Worm (Caenorhabditis elegans) whole organism, L3 larva: ENCODE measurements around the gene efr-3.

Source experiments
- ceh-16 ChIP-seq: sonication (generic microtip); optimal IDR thresholded peaks from 2 replicates; lab custom pipeline; 2017; ENCODE audit warnings: missing biosample characterization, missing genetic modification characterization
- egl-27 ChIP-seq: sonication (generic microtip); optimal IDR thresholded peaks from 4 replicates; lab custom pipeline; 2017; ENCODE audit warnings: missing biosample characterization, missing genetic modification reagents, missing genetic modification characterization
- elt-3 ChIP-seq, 3 experiments: fragments of 150-350 bp in 1 of 3; sonication (generic microtip) in 2 of 3; optimal IDR thresholded peaks; 2 replicates in 2 of 3; 4 replicates in 1 of 3; lab custom pipeline; 2014 to 2017; ENCODE audit warnings: missing biosample characterization in 3 of 3, missing genetic modification characterization in 3 of 3
- eor-1 ChIP-seq, 2 experiments: fragments of 150-350 bp; optimal IDR thresholded peaks; 2 replicates each; lab custom pipeline; 2014 to 2018; ENCODE audit warnings: missing biosample characterization in 2 of 2, missing genetic modification characterization in 2 of 2
- fkh-10 ChIP-seq: sonication (generic microtip); optimal IDR thresholded peaks from 2 replicates; lab custom pipeline; 2017; ENCODE audit warnings: missing biosample characterization, missing genetic modification reagents, missing genetic modification characterization
- nfya-1 ChIP-seq: sonication (generic microtip); optimal IDR thresholded peaks from 2 replicates; lab custom pipeline; 2017; ENCODE audit warnings: missing genetic modification characterization, mild to moderate bottlenecking, missing compliant biosample characterization, antibody characterized with exemption, moderate library complexity; ENCODE audit not compliant: insufficient read depth
- nhr-28 ChIP-seq: fragments of 150-350 bp; optimal IDR thresholded peaks from 2 replicates; lab custom pipeline; 2014; ENCODE audit warnings: missing biosample characterization, missing genetic modification characterization
- nhr-67 ChIP-seq: fragments of 150-350 bp; optimal IDR thresholded peaks from 2 replicates; lab custom pipeline; 2014; ENCODE audit warnings: missing biosample characterization, missing genetic modification characterization
- skn-1 ChIP-seq: fragments of 150-350 bp; optimal IDR thresholded peaks from 2 replicates; lab custom pipeline; 2014; ENCODE audit warnings: missing biosample characterization, missing genetic modification characterization
- tbx-2 ChIP-seq: sonication (generic microtip); optimal IDR thresholded peaks from 2 replicates; lab custom pipeline; 2016; ENCODE audit warnings: mild to moderate bottlenecking, missing genetic modification characterization, missing compliant biosample characterization
- unc-39 ChIP-seq: sonication (generic microtip); optimal IDR thresholded peaks from 4 replicates; lab custom pipeline; 2017; ENCODE audit warnings: missing biosample characterization, missing genetic modification characterization
- unc-62 ChIP-seq: fragments of 150-350 bp; sonication (generic microtip); optimal IDR thresholded peaks from 4 replicates; lab custom pipeline; 2014; ENCODE audit warnings: missing biosample characterization, missing genetic modification reagents, missing genetic modification characterization
- ztf-11 ChIP-seq: fragments of 150-350 bp; optimal IDR thresholded peaks from 2 replicates; lab custom pipeline; 2014; ENCODE audit warnings: missing biosample characterization, missing genetic modification characterization

DNA sequence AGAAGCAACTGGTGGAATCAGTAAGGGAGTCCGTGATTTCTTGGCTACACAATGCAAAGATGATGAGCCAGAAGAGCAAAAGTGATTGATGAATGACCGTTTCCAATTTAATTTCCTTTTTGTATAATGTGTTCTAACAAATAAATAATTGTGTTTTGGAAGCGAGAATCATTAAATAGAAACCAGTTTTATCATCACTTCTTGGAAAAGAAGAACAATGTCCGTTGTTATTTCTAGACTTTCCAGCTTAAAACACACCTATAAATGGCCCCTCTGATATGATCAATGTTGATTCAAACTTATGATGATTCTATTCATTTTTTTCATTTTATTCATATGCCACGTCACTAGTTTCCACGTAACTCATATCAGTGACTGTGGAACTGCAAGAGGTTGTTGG lies 14.8 kb downstream of the efr-3 start, which contains the start of gene C29F5.8:
- TF ChIP-seq unc-39 (tag; lab: Kevin White, UChicago) (no peak), unc-62 (GFP tag; lab: Kevin White, UChicago) (no peak), fkh-10 (GFP tag; lab: Kevin White, UChicago) (no peak), ceh-16 (no peak), egl-27 (tag; lab: Kevin White, UChicago) (no peak), nhr-67 (tag; lab: Kevin White, UChicago) (no peak), skn-1 (tag; lab: Kevin White, UChicago) (no peak), elt-3 (tag; optimal IDR thresholded peaks at IDR 0.05; lab: Kevin White, UChicago) (no peak), ztf-11 (no peak), nhr-28 (tag; lab: Kevin White, UChicago) (no peak), eor-1 (tag; optimal IDR thresholded peaks at IDR 0.05; lab: Kevin White, UChicago) (no peak), nfya-1 (tag; lab: Kevin White, UChicago) (no peak), tbx-2 (tag; lab: Kevin White, UChicago) (no peak)
